Fruit fly (Drosophila melanogaster) whole organism, embryonic: ENCODE data around the gene Vlet.

Experiments
- Abd-B ChIP-seq: fragments of 200-800 bp; sonication (Bioruptor generic); optimal IDR thresholded peaks from 2 replicates; lab custom pipeline; 2018; ENCODE audit warnings: missing biosample characterization, mild to moderate bottlenecking, missing genetic modification characterization, moderate library complexity
- Antp ChIP-seq: fragments of 200-800 bp; sonication (Bioruptor generic); optimal IDR thresholded peaks from 3 replicates; lab custom pipeline; 2016; ENCODE audit warnings: missing biosample characterization, missing genetic modification characterization
- Bgb ChIP-seq: fragments of 200-800 bp; sonication (Bioruptor generic); IDR thresholded peaks from 2 replicates; pipeline ENCODE4 v1.3.6; 2022; ENCODE audit warnings: missing biosample characterization, missing genetic modification characterization; ENCODE audit not compliant: partially characterized antibody
- CG10147 ChIP-seq: fragments of 200-800 bp; sonication (Bioruptor generic); optimal IDR thresholded peaks from 2 replicates; lab custom pipeline; 2019; ENCODE audit warnings: missing biosample characterization, mild to moderate bottlenecking, missing genetic modification characterization, moderate library complexity
- CG12155 ChIP-seq: fragments of 200-800 bp; sonication (Bioruptor generic); optimal IDR thresholded peaks from 3 replicates; lab custom pipeline; 2016; ENCODE audit warnings: missing biosample characterization, missing genetic modification characterization
- CG14050 ChIP-seq: fragments of 200-800 bp; sonication (Bioruptor generic); IDR thresholded peaks from 3 replicates; pipeline ENCODE4 v1.3.6; 2022; ENCODE audit warnings: missing biosample characterization, missing genetic modification characterization
- CG15073 ChIP-seq: fragments of 200-800 bp; sonication (Bioruptor generic); optimal IDR thresholded peaks from 2 replicates; lab custom pipeline; 2016; ENCODE audit warnings: missing biosample characterization, missing genetic modification characterization
- CG15479 ChIP-seq: fragments of 200-800 bp; sonication (Bioruptor generic); optimal IDR thresholded peaks from 3 replicates; lab custom pipeline; 2019; ENCODE audit warnings: missing biosample characterization, mild to moderate bottlenecking, missing genetic modification characterization, moderate library complexity
- CG1647 ChIP-seq: fragments of 200-800 bp; sonication (Bioruptor generic); optimal IDR thresholded peaks from 3 replicates; lab custom pipeline; 2016; ENCODE audit warnings: missing biosample characterization, missing genetic modification characterization
- CG17359 ChIP-seq: fragments of 200-800 bp; sonication (Bioruptor generic); optimal IDR thresholded peaks from 3 replicates; lab custom pipeline; 2018; ENCODE audit warnings: missing biosample characterization, mild to moderate bottlenecking, missing genetic modification characterization, moderate library complexity
- CG17361 ChIP-seq: fragments of 200-800 bp; sonication (Bioruptor generic); IDR thresholded peaks from 3 replicates; pipeline ENCODE4 v1.3.6; 2022; ENCODE audit warnings: missing biosample characterization, missing genetic modification characterization
- CG17568 ChIP-seq: fragments of 200-800 bp; sonication (Bioruptor generic); optimal IDR thresholded peaks from 2 replicates; lab custom pipeline; 2018; ENCODE audit warnings: missing biosample characterization, mild to moderate bottlenecking, missing genetic modification characterization, moderate library complexity
- CG18764 ChIP-seq: fragments of 200-800 bp; sonication (Bioruptor generic); optimal IDR thresholded peaks from 3 replicates; lab custom pipeline; 2016; ENCODE audit warnings: missing biosample characterization, missing genetic modification characterization
- CG2116 ChIP-seq: fragments of 200-800 bp; sonication (Bioruptor generic); optimal IDR thresholded peaks from 3 replicates; lab custom pipeline; 2018; ENCODE audit warnings: missing biosample characterization, mild to moderate bottlenecking, missing genetic modification characterization
- CG2199 ChIP-seq: fragments of 200-800 bp; sonication (Bioruptor generic); IDR thresholded peaks from 3 replicates; pipeline ENCODE4 v1.3.6; 2022; ENCODE audit warnings: missing biosample characterization, missing genetic modification characterization
- CG33213 ChIP-seq: fragments of 200-800 bp; sonication (Bioruptor generic); optimal IDR thresholded peaks from 3 replicates; lab custom pipeline; 2016; ENCODE audit warnings: missing biosample characterization, missing genetic modification characterization
- CG3838 ChIP-seq: fragments of 200-800 bp; sonication (Bioruptor generic); optimal IDR thresholded peaks from 3 replicates; lab custom pipeline; 2016; ENCODE audit warnings: missing biosample characterization, missing genetic modification characterization
- CG4730 ChIP-seq: fragments of 200-800 bp; sonication (Bioruptor generic); IDR thresholded peaks from 2 replicates; pipeline ENCODE4 v1.3.6; 2022; ENCODE audit warnings: missing biosample characterization, missing genetic modification characterization
- CG4820 ChIP-seq: fragments of 200-800 bp; sonication (Bioruptor generic); optimal IDR thresholded peaks from 3 replicates; lab custom pipeline; 2016; ENCODE audit warnings: missing biosample characterization, missing genetic modification characterization
- CG6813 ChIP-seq: fragments of 200-800 bp; sonication (Bioruptor generic); optimal IDR thresholded peaks from 2 replicates; lab custom pipeline; 2017; ENCODE audit warnings: missing biosample characterization, missing genetic modification characterization, mild to moderate bottlenecking, moderate library complexity, missing genetic modification reagents
- CG7745 ChIP-seq: fragments of 200-800 bp; sonication (Bioruptor generic); optimal IDR thresholded peaks from 2 replicates; lab custom pipeline; 2018; ENCODE audit warnings: missing biosample characterization, mild to moderate bottlenecking, missing genetic modification characterization, moderate library complexity
- CG8290 ChIP-seq, 3 experiments: fragments of 200-800 bp; sonication (Bioruptor generic); optimal IDR thresholded peaks; 2 replicates each; lab custom pipeline; 2016 to 2019; ENCODE audit warnings: missing biosample characterization in 3 of 3, missing genetic modification characterization in 3 of 3, mild to moderate bottlenecking in 2 of 3, moderate library complexity in 1 of 3
- Dip3 ChIP-seq: fragments of 200-800 bp; sonication (Bioruptor generic); optimal IDR thresholded peaks from 3 replicates; lab custom pipeline; 2016; ENCODE audit warnings: missing biosample characterization, missing genetic modification characterization
- HmgZ ChIP-seq: fragments of 200-800 bp; sonication (Bioruptor generic); optimal IDR thresholded peaks from 2 replicates; lab custom pipeline; 2018; ENCODE audit warnings: missing biosample characterization, mild to moderate bottlenecking, missing genetic modification characterization
- Max ChIP-seq: fragments of 200-800 bp; sonication (Bioruptor generic); optimal IDR thresholded peaks from 2 replicates; lab custom pipeline; 2016; ENCODE audit warnings: missing biosample characterization, mild to moderate bottlenecking, missing genetic modification characterization
- Med ChIP-seq: fragments of 200-800 bp; sonication (Bioruptor generic); peaks from one replicate; lab custom pipeline; 2016; ENCODE audit warnings: missing biosample characterization, missing genetic modification characterization, mild to moderate bottlenecking, inconsistent platforms, moderate library complexity
- Mes4 ChIP-seq: fragments of 200-800 bp; sonication (Bioruptor generic); optimal IDR thresholded peaks from 2 replicates; lab custom pipeline; 2016; ENCODE audit warnings: missing biosample characterization, missing genetic modification characterization
- Nf-YB ChIP-seq: fragments of 200-800 bp; sonication (Bioruptor generic); optimal IDR thresholded peaks from 3 replicates; lab custom pipeline; 2019; ENCODE audit warnings: missing biosample characterization, mild to moderate bottlenecking, missing genetic modification characterization, moderate library complexity
- Sox102F ChIP-seq: fragments of 200-800 bp; sonication (Bioruptor generic); optimal IDR thresholded peaks from 2 replicates; lab custom pipeline; 2018; ENCODE audit warnings: missing biosample characterization, mild to moderate bottlenecking, missing genetic modification characterization, moderate library complexity
- aop ChIP-seq: fragments of 200-800 bp; sonication (Bioruptor generic); IDR thresholded peaks from 2 replicates; pipeline ENCODE4 v1.3.6; 2022; ENCODE audit warnings: missing biosample characterization, missing genetic modification characterization
- bsh ChIP-seq, 2 experiments: fragments of 200-800 bp; sonication (Bioruptor generic); optimal IDR thresholded peaks; 2 replicates each; lab custom pipeline; 2017 to 2018; ENCODE audit warnings: mild to moderate bottlenecking in 2 of 2, missing biosample characterization in 2 of 2, missing genetic modification characterization in 2 of 2, moderate library complexity in 1 of 2
- chm ChIP-seq: fragments of 200-800 bp; sonication (Bioruptor generic); IDR thresholded peaks from 2 replicates; pipeline ENCODE4 v1.3.6; 2022; ENCODE audit warnings: missing biosample characterization, missing genetic modification characterization
- ci ChIP-seq: fragments of 200-800 bp; sonication (Bioruptor generic); IDR thresholded peaks from 3 replicates; pipeline ENCODE4 v1.3.6; 2022; ENCODE audit warnings: missing biosample characterization, missing genetic modification characterization
- ewg ChIP-seq: fragments of 200-800 bp; sonication (Bioruptor generic); optimal IDR thresholded peaks from 3 replicates; lab custom pipeline; 2017; ENCODE audit warnings: mild to moderate bottlenecking, missing biosample characterization, missing genetic modification reagents, missing genetic modification characterization
- exex ChIP-seq: fragments of 200-800 bp; sonication (Bioruptor generic); optimal IDR thresholded peaks from 4 replicates; lab custom pipeline; 2018; ENCODE audit warnings: missing biosample characterization, mild to moderate bottlenecking, missing genetic modification characterization, moderate library complexity
- fu2 ChIP-seq: fragments of 200-800 bp; sonication (Bioruptor generic); optimal IDR thresholded peaks from 2 replicates; lab custom pipeline; 2016; ENCODE audit warnings: missing biosample characterization, missing genetic modification characterization
- her ChIP-seq: fragments of 200-800 bp; sonication (Bioruptor generic); optimal IDR thresholded peaks from 2 replicates; lab custom pipeline; 2016; ENCODE audit warnings: missing biosample characterization, missing genetic modification characterization
- lab ChIP-seq: fragments of 200-800 bp; sonication (Bioruptor generic); optimal IDR thresholded peaks from 3 replicates; lab custom pipeline; 2017; ENCODE audit warnings: missing biosample characterization, missing genetic modification characterization, mild to moderate bottlenecking, moderate library complexity, missing genetic modification reagents
- lmd ChIP-seq: fragments of 200-800 bp; sonication (Bioruptor generic); IDR thresholded peaks from 2 replicates; pipeline ENCODE4 v1.3.6; 2022; ENCODE audit warnings: missing biosample characterization, missing genetic modification characterization
- lola ChIP-seq, 3 experiments: fragments of >200 bp in 2 of 3; fragments of 200-800 bp in 1 of 3; sonication (Bioruptor generic) in 1 of 3; optimal IDR thresholded peaks; 2 replicates each; lab custom pipeline; 2017 to 2019; ENCODE audit warnings: missing biosample characterization in 3 of 3, missing genetic modification characterization in 3 of 3, mild to moderate bottlenecking in 1 of 3, moderate library complexity in 1 of 3
- maf-S ChIP-seq: fragments of 200-800 bp; sonication (Bioruptor generic); optimal IDR thresholded peaks from 2 replicates; lab custom pipeline; 2016; ENCODE audit warnings: missing biosample characterization, missing genetic modification characterization
- mirr ChIP-seq: fragments of 200-800 bp; sonication (Bioruptor generic); optimal IDR thresholded peaks from 3 replicates; lab custom pipeline; 2018; ENCODE audit warnings: missing biosample characterization, mild to moderate bottlenecking, missing genetic modification characterization
- mld ChIP-seq: fragments of 200-800 bp; sonication (Bioruptor generic); IDR thresholded peaks from 3 replicates; pipeline ENCODE4 v1.3.6; 2022; ENCODE audit warnings: missing biosample characterization, missing genetic modification characterization; ENCODE audit not compliant: partially characterized antibody
- nom ChIP-seq: fragments of 200-800 bp; sonication (Bioruptor generic); optimal IDR thresholded peaks from 2 replicates; lab custom pipeline; 2017; ENCODE audit warnings: missing biosample characterization, missing genetic modification characterization, mild to moderate bottlenecking, moderate library complexity, missing genetic modification reagents
- ro ChIP-seq: fragments of 200-800 bp; sonication (Bioruptor generic); IDR thresholded peaks from 2 replicates; pipeline ENCODE4 v1.3.6; 2022; ENCODE audit warnings: missing biosample characterization, missing genetic modification characterization
- tap ChIP-seq: fragments of 200-800 bp; optimal IDR thresholded peaks from 3 replicates; lab custom pipeline; 2019; ENCODE audit warnings: missing biosample characterization, mild to moderate bottlenecking, missing genetic modification characterization, moderate library complexity
- ttk ChIP-seq: fragments of 200-800 bp; sonication (Bioruptor generic); IDR thresholded peaks from 2 replicates; pipeline ENCODE4 v2.1.2; 2022; ENCODE audit warnings: missing biosample characterization, missing genetic modification characterization
- twi ChIP-seq: fragments of 200-800 bp; optimal IDR thresholded peaks from 2 replicates; lab custom pipeline; 2019; ENCODE audit warnings: missing biosample characterization, mild to moderate bottlenecking, missing genetic modification characterization, moderate library complexity
- vfl ChIP-seq: fragments of 200-800 bp; sonication (Bioruptor generic); optimal IDR thresholded peaks from 2 replicates; lab custom pipeline; 2016; ENCODE audit warnings: missing biosample characterization, missing genetic modification characterization
- zf30C ChIP-seq: fragments of 200-800 bp; sonication (Bioruptor generic); optimal IDR thresholded peaks from 3 replicates; lab custom pipeline; 2018; ENCODE audit warnings: missing biosample characterization, mild to moderate bottlenecking, missing genetic modification characterization

Gene Vlet

dm6 chrX:11683480-11683879 is 5.1 kb upstream of the Vlet start (continued):
- no peak for TF ChIP-seq CG1647 (GFP tag; lab: Kevin White, UChicago)
- no peak for TF ChIP-seq CG10147
- TF ChIP-seq ewg (GFP tag; lab: Kevin White, UChicago) = no peak
- TF ChIP-seq Med = peak; percentile 61
- no peak for TF ChIP-seq CG18764 (GFP tag; lab: Kevin White, UChicago)
- TF ChIP-seq twi (tag; lab: Kevin White, UChicago) = no peak
- no peak for TF ChIP-seq CG14050 (GFP tag; lab: Robert Waterston, UW)
- TF ChIP-seq zf30C = no peak
- TF ChIP-seq CG7745 (tag; lab: Kevin White, UChicago) = no peak
- no peak for TF ChIP-seq Max
- no peak for TF ChIP-seq mld (GFP tag; lab: Robert Waterston, UW)
- TF ChIP-seq exex (tag; lab: Kevin White, UChicago) = peak; percentile 31
- no peak for TF ChIP-seq ro (GFP tag; lab: Robert Waterston, UW)
- no peak for TF ChIP-seq lola (GFP tag; optimal IDR thresholded peaks at IDR 0.05; lab: Kevin White, UChicago)
- no peak for TF ChIP-seq Dip3
- no peak for TF ChIP-seq CG2199 (GFP tag; lab: Robert Waterston, UW)
- TF ChIP-seq mirr = peak; percentile 39
- no peak for TF ChIP-seq CG17568 (GFP tag; lab: Kevin White, UChicago)
- TF ChIP-seq bsh (GFP tag; optimal IDR thresholded peaks at IDR 0.05; lab: Kevin White, UChicago) = no peak
- TF ChIP-seq tap (tag; lab: Kevin White, UChicago) = no peak
- TF ChIP-seq Abd-B (GFP tag; lab: Kevin White, UChicago) = no peak
- no peak for TF ChIP-seq CG15479 (GFP tag; lab: Kevin White, UChicago)
- peak; percentile 26 for TF ChIP-seq HmgZ (tag; lab: Kevin White, UChicago)
- no peak for TF ChIP-seq CG3838 (GFP tag; lab: Kevin White, UChicago)
- TF ChIP-seq Antp (GFP tag; lab: Kevin White, UChicago) = no peak
- TF ChIP-seq ci = 0 out of 3 replicates have a peak, but pooled peaks have one; percentile 30
- no peak for TF ChIP-seq fu2 (GFP tag; lab: Kevin White, UChicago)
- no peak for TF ChIP-seq CG6813 (GFP tag; lab: Kevin White, UChicago)
- TF ChIP-seq Nf-YB (GFP tag; lab: Kevin White, UChicago) = no peak
- no peak for TF ChIP-seq CG2116 (GFP tag; lab: Kevin White, UChicago)
- TF ChIP-seq CG17359 = no peak
- TF ChIP-seq Mes4 (GFP tag; lab: Kevin White, UChicago) = no peak
- peak; percentile 16; the same call in 1 of the 2 replicates for TF ChIP-seq chm (GFP tag; lab: Robert Waterston, UW)
- TF ChIP-seq maf-S = no peak
- TF ChIP-seq Bgb = 0 out of 2 replicates have a peak, but pooled peaks have one; percentile 11
- TF ChIP-seq CG33213 = no peak
- no peak for TF ChIP-seq Sox102F (GFP tag; lab: Kevin White, UChicago)
- TF ChIP-seq CG4730 (GFP tag; lab: Robert Waterston, UW) = no peak
- no peak for TF ChIP-seq lmd
- no peak for TF ChIP-seq her (GFP tag; lab: Kevin White, UChicago)
- no peak for TF ChIP-seq CG8290 (GFP tag; optimal IDR thresholded peaks at IDR 0.05; lab: Kevin White, UChicago)
- TF ChIP-seq CG8290 (tag; optimal IDR thresholded peaks at IDR 0.05; lab: Kevin White, UChicago) = peak in 1 of 2 experiments; percentile 13
- no peak for TF ChIP-seq aop (GFP tag; lab: Robert Waterston, UW)
- TF ChIP-seq lab = peak; percentile 59
- peak; percentile 35 for TF ChIP-seq nom (GFP tag; lab: Kevin White, UChicago)
- TF ChIP-seq CG15073 = no peak
- TF ChIP-seq CG17361 (GFP tag; lab: Robert Waterston, UW) = no peak
- no peak for TF ChIP-seq ttk (GFP tag; lab: Robert Waterston, UW)
- TF ChIP-seq CG12155 (GFP tag; lab: Kevin White, UChicago) = no peak
- no peak for TF ChIP-seq CG4820 (GFP tag; lab: Kevin White, UChicago)
- no peak for TF ChIP-seq vfl
